Worm (Caenorhabditis elegans) whole organism, young adult: ENCODE results near the gene rpi-2.

Experiments
- B0336.3 ChIP-seq: fragments of 200-800 bp; sonication (Bioruptor generic); IDR thresholded peaks from 2 replicates; pipeline ENCODE4 v1.3.6; 2022; ENCODE audit warnings: missing genetic modification characterization, missing compliant biosample characterization
- D2030.7 ChIP-seq: fragments of 200-800 bp; sonication (Bioruptor generic); IDR thresholded peaks from 2 replicates; pipeline ENCODE4 v1.3.6; 2022; ENCODE audit warnings: missing genetic modification reagents, missing genetic modification characterization, missing compliant biosample characterization
- F33H1.4 ChIP-seq: fragments of 200-800 bp; sonication (Bioruptor generic); IDR thresholded peaks from 2 replicates; pipeline ENCODE4 v1.3.6; 2022; ENCODE audit warnings: missing genetic modification reagents, missing genetic modification characterization, missing compliant biosample characterization
- K12H6.12 ChIP-seq: fragments of 200-800 bp; sonication (Bioruptor generic); optimal IDR thresholded peaks from 2 replicates; lab custom pipeline; 2018; ENCODE audit warnings: mild to moderate bottlenecking, missing genetic modification characterization, missing compliant biosample characterization
- T26A5.8 ChIP-seq: sonication (generic microtip); optimal IDR thresholded peaks from 2 replicates; lab custom pipeline; 2016; ENCODE audit warnings: missing genetic modification characterization, missing compliant biosample characterization
- Y53F4B.3 ChIP-seq: fragments of 200-800 bp; sonication (Bioruptor generic); IDR thresholded peaks from 2 replicates; pipeline ENCODE4 v1.3.6; 2022; ENCODE audit warnings: missing genetic modification reagents, missing genetic modification characterization, missing compliant biosample characterization
- Y53G8AR.9 ChIP-seq: fragments of 200-800 bp; sonication (Bioruptor generic); conservative IDR thresholded peaks from 2 replicates; pipeline ENCODE4 v1.3.6; 2022; ENCODE audit warnings: missing genetic modification reagents, missing genetic modification characterization, missing compliant biosample characterization
- Y79H2A.3 ChIP-seq: fragments of 200-800 bp; sonication (Bioruptor generic); conservative IDR thresholded peaks from 2 replicates; pipeline ENCODE4 v1.3.6; 2022; ENCODE audit warnings: missing genetic modification reagents, missing genetic modification characterization, missing compliant biosample characterization
- Y95B8A.8 ChIP-seq: fragments of 200-800 bp; sonication (Bioruptor generic); IDR thresholded peaks from 2 replicates; pipeline ENCODE4 v1.3.6; 2022; ENCODE audit warnings: missing genetic modification reagents, missing genetic modification characterization, missing compliant biosample characterization
- athp-1 ChIP-seq: sonication (generic microtip); optimal IDR thresholded peaks from 2 replicates; lab custom pipeline; 2017; ENCODE audit warnings: mild to moderate bottlenecking, missing genetic modification characterization, missing compliant biosample characterization
- attf-3 ChIP-seq: fragments of 200-800 bp; sonication (Bioruptor generic); conservative IDR thresholded peaks from 2 replicates; pipeline ENCODE4 v1.3.6; 2022; ENCODE audit warnings: missing genetic modification reagents, missing genetic modification characterization, missing compliant biosample characterization
- attf-6 ChIP-seq: fragments of 200-800 bp; sonication (Bioruptor generic); IDR thresholded peaks from 2 replicates; pipeline ENCODE4 v1.3.6; 2022; ENCODE audit warnings: missing genetic modification reagents, missing genetic modification characterization, missing compliant biosample characterization
- ccch-3 ChIP-seq: fragments of 200-800 bp; sonication (Bioruptor generic); optimal IDR thresholded peaks from 2 replicates; lab custom pipeline; 2018; ENCODE audit warnings: mild to moderate bottlenecking, missing genetic modification characterization, missing compliant biosample characterization
- cebp-1 ChIP-seq, 2 experiments: fragments of 200-800 bp in 1 of 2; sonication (Bioruptor generic) in 1 of 2; sonication (generic microtip) in 1 of 2; IDR thresholded peaks in 1 of 2; optimal IDR thresholded peaks in 1 of 2; 2 replicates each; pipeline versions ENCODE4 v1.3.6 to Lab custom; 2017 to 2022; ENCODE audit warnings: missing compliant biosample characterization in 2 of 2, missing genetic modification characterization in 2 of 2, mild to moderate bottlenecking in 1 of 2, missing genetic modification reagents in 1 of 2, moderate library complexity in 1 of 2
- ceh-58 ChIP-seq: fragments of 200-800 bp; sonication (Bioruptor generic); IDR thresholded peaks from 2 replicates; pipeline ENCODE4 v1.3.6; 2022; ENCODE audit warnings: missing genetic modification characterization, missing compliant biosample characterization
- efl-1 ChIP-seq: fragments of 150-350 bp; optimal IDR thresholded peaks from 2 replicates; lab custom pipeline; 2014; ENCODE audit warnings: missing biosample characterization, missing genetic modification reagents, missing genetic modification characterization
- egl-18 ChIP-seq: fragments of 200-800 bp; sonication (Bioruptor generic); IDR thresholded peaks from 2 replicates; pipeline ENCODE4 v1.3.6; 2022; ENCODE audit warnings: missing genetic modification reagents, missing genetic modification characterization, missing compliant biosample characterization
- egrh-3 ChIP-seq: fragments of 200-800 bp; sonication (Bioruptor generic); IDR thresholded peaks from 2 replicates; pipeline ENCODE4 v1.3.6; 2022; ENCODE audit warnings: missing genetic modification reagents, missing genetic modification characterization, missing compliant biosample characterization
- ekl-4 ChIP-seq: fragments of 200-800 bp; sonication (Bioruptor generic); IDR thresholded peaks from 2 replicates; pipeline ENCODE4 v1.3.6; 2022; ENCODE audit warnings: missing genetic modification reagents, missing genetic modification characterization, missing compliant biosample characterization
- fkh-3 ChIP-seq: sonication (generic microtip); optimal IDR thresholded peaks from 2 replicates; lab custom pipeline; 2016; ENCODE audit warnings: mild to moderate bottlenecking, missing genetic modification characterization, missing compliant biosample characterization
- hsf-1 ChIP-seq: fragments of 200-800 bp; sonication (Bioruptor generic); IDR thresholded peaks from 2 replicates; pipeline ENCODE4 v1.3.6; 2022; ENCODE audit warnings: missing genetic modification reagents, missing genetic modification characterization, missing compliant biosample characterization
- lin-26 ChIP-seq: fragments of 200-800 bp; sonication (Bioruptor generic); IDR thresholded peaks from 2 replicates; pipeline ENCODE4 v1.3.6; 2022; ENCODE audit warnings: missing genetic modification reagents, missing genetic modification characterization, missing compliant biosample characterization
- lin-54 ChIP-seq: fragments of 200-800 bp; sonication (Bioruptor generic); optimal IDR thresholded peaks from 2 replicates; lab custom pipeline; 2018; ENCODE audit warnings: mild to moderate bottlenecking, missing genetic modification characterization, missing compliant biosample characterization
- madf-3 ChIP-seq: fragments of 200-800 bp; sonication (Bioruptor generic); IDR thresholded peaks from 2 replicates; pipeline ENCODE4 v1.3.6; 2022; ENCODE audit warnings: missing genetic modification reagents, missing genetic modification characterization, missing compliant biosample characterization
- madf-6 ChIP-seq: fragments of 200-800 bp; sonication (Bioruptor generic); IDR thresholded peaks from 2 replicates; pipeline ENCODE4 v1.3.6; 2022; ENCODE audit warnings: missing genetic modification reagents, missing genetic modification characterization, missing compliant biosample characterization
- madf-8 ChIP-seq: fragments of 200-800 bp; sonication (Bioruptor generic); conservative IDR thresholded peaks from 2 replicates; pipeline ENCODE4 v1.3.6; 2022; ENCODE audit warnings: missing genetic modification reagents, missing genetic modification characterization, missing compliant biosample characterization
- mcd-1 ChIP-seq: fragments of 200-800 bp; sonication (Bioruptor generic); IDR thresholded peaks from 2 replicates; pipeline ENCODE4 v1.3.6; 2022; ENCODE audit warnings: missing genetic modification reagents, missing genetic modification characterization, missing compliant biosample characterization
- nhr-80 ChIP-seq: sonication (generic microtip); optimal IDR thresholded peaks from 2 replicates; lab custom pipeline; 2016; ENCODE audit warnings: missing genetic modification characterization, missing compliant biosample characterization
- pbrm-1 ChIP-seq: fragments of 200-800 bp; sonication (Bioruptor generic); IDR thresholded peaks from 2 replicates; pipeline ENCODE4 v1.3.6; 2022; ENCODE audit warnings: missing genetic modification reagents, missing genetic modification characterization, missing compliant biosample characterization
- rcor-1 ChIP-seq: fragments of 200-800 bp; sonication (Bioruptor generic); IDR thresholded peaks from 2 replicates; pipeline ENCODE4 v1.3.6; 2022; ENCODE audit warnings: missing genetic modification reagents, missing genetic modification characterization, missing compliant biosample characterization
- rpc-1 ChIP-seq, 2 experiments: fragments of 150-350 bp in 1 of 2; sonication (generic microtip) in 1 of 2; optimal IDR thresholded peaks; 2 replicates each; lab custom pipeline; 2014 to 2018; ENCODE audit warnings: missing biosample characterization in 1 of 2, missing genetic modification characterization in 1 of 2, missing genetic modification reagents in 1 of 2, missing genotype in 1 of 2
- snpc-1.1 ChIP-seq: sonication (generic microtip); optimal IDR thresholded peaks from 2 replicates; lab custom pipeline; 2017; ENCODE audit warnings: missing genetic modification characterization, mild to moderate bottlenecking, missing compliant biosample characterization, antibody characterized with exemption, moderate library complexity, missing genotype, missing genetic modification reagents; ENCODE audit not compliant: insufficient read depth
- snpc-3.4 ChIP-seq: sonication (generic microtip); optimal IDR thresholded peaks from 2 replicates; lab custom pipeline; 2017; ENCODE audit warnings: missing genetic modification characterization, mild to moderate bottlenecking, missing compliant biosample characterization, antibody characterized with exemption, moderate library complexity, missing genotype, missing genetic modification reagents
- snpc-4 ChIP-seq, 5 experiments: fragments of 150-350 bp in 1 of 5; sonication (generic microtip) in 4 of 5; optimal IDR thresholded peaks; 2 replicates each; lab custom pipeline; 2014 to 2018; ENCODE audit warnings: missing genetic modification characterization in 5 of 5, missing biosample characterization in 3 of 5, antibody characterized with exemption in 2 of 5, mild to moderate bottlenecking in 2 of 5, missing compliant biosample characterization in 2 of 5, missing genotype in 2 of 5, moderate library complexity in 2 of 5, missing genetic modification reagents in 1 of 5
- somi-1 ChIP-seq: fragments of 200-800 bp; sonication (Bioruptor generic); optimal IDR thresholded peaks from 2 replicates; lab custom pipeline; 2018; ENCODE audit warnings: mild to moderate bottlenecking, missing genetic modification characterization, missing compliant biosample characterization
- sptf-2 ChIP-seq: fragments of 200-800 bp; sonication (Bioruptor generic); optimal IDR thresholded peaks from 2 replicates; lab custom pipeline; 2018; ENCODE audit warnings: mild to moderate bottlenecking, missing genetic modification characterization, missing compliant biosample characterization
- tbp1 ChIP-seq: fragments of 200-800 bp; sonication (Bioruptor generic); optimal IDR thresholded peaks from 2 replicates; lab custom pipeline; 2018; ENCODE audit warnings: mild to moderate bottlenecking, missing genetic modification characterization, missing compliant biosample characterization
- tbx-9 ChIP-seq: sonication (generic microtip); optimal IDR thresholded peaks from 2 replicates; lab custom pipeline; 2016; ENCODE audit warnings: borderline replicate concordance, missing genetic modification characterization, inconsistent platforms, missing compliant biosample characterization
- tlf-1 ChIP-seq: fragments of 200-800 bp; sonication (Bioruptor generic); optimal IDR thresholded peaks from 2 replicates; lab custom pipeline; 2018; ENCODE audit warnings: mild to moderate bottlenecking, missing genetic modification characterization, missing compliant biosample characterization
- xnd-1 ChIP-seq: sonication (generic microtip); optimal IDR thresholded peaks from 2 replicates; lab custom pipeline; 2016; ENCODE audit warnings: missing genotype, missing genetic modification reagents, missing genetic modification characterization, missing compliant biosample characterization
- zfh-2 ChIP-seq: fragments of 200-800 bp; sonication (Bioruptor generic); conservative IDR thresholded peaks from 2 replicates; pipeline ENCODE4 v1.3.6; 2022; ENCODE audit warnings: missing genetic modification reagents, missing genetic modification characterization, missing compliant biosample characterization
- ztf-18 ChIP-seq: sonication (generic microtip); optimal IDR thresholded peaks from 2 replicates; lab custom pipeline; 2016; ENCODE audit warnings: missing genotype, mild to moderate bottlenecking, missing genetic modification characterization, missing compliant biosample characterization
- ztf-25 ChIP-seq: fragments of 200-800 bp; sonication (Bioruptor generic); IDR thresholded peaks from 2 replicates; pipeline ENCODE4 v1.3.6; 2022; ENCODE audit warnings: missing genetic modification reagents, missing genetic modification characterization, missing compliant biosample characterization
- ztf-28 ChIP-seq: fragments of 200-800 bp; sonication (Bioruptor generic); IDR thresholded peaks from 2 replicates; pipeline ENCODE4 v1.3.6; 2022; ENCODE audit warnings: missing genetic modification reagents, missing genetic modification characterization, missing compliant biosample characterization

Gene rpi-2

DNA sequence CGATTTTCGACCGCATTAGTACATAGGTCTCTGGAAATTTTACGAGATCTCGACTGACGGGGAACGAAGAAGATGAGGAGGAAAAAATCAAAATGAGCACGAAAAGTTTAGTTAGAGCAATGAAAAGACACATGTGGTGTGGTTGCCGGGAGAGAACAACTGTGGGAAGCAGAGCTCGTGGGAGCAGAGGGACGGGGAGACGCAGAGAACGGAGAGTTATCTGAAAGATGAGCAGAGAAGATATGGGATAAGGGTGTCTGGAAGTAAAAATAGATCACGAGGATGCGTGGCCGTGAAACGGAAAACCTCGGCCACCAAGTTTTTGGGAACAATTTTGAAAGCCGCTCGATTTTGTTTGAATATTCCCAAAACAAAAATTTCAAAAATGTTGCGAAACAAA, 50.5 kb downstream of the rpi-2 start, which contains the start of gene Y41D4A.7:
TSS of gene Y41D4A.7 (minus strand) at position 18 of the 400 bp plus-strand sequence.
- TF ChIP-seq F33H1.4 (GFP tag; lab: Robert Waterston, UW) = no peak
- TF ChIP-seq lin-26 (GFP tag; lab: Robert Waterston, UW) = no peak
- TF ChIP-seq snpc-3.4 = no peak
- TF ChIP-seq zfh-2 (GFP tag; lab: Robert Waterston, UW) = 0 out of 2 replicates have a peak, but pooled peaks have one; percentile 39
- no peak for TF ChIP-seq ccch-3 (GFP tag; lab: Kevin White, UChicago)

DNA sequence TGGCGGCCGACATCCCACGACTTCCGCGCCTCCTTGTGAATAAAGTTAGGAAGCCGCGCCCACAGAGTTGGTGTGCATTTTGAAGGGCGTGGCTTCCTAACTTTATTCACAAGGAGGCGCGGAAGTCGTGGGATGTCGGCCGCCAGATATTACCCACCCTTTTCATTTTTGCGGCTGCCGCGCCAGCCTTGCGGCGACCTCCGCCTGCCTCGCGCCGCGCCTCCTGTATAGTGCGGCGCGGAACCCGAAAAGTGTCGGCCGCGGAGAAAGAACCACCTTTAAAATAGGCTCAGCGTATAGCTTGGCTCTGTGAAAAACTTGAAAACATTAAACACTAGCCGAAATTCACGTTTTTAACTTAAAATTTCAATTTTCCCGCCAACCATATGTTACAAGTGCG, 52.4 kb downstream of the rpi-2 start:
- TF ChIP-seq B0336.3 (GFP tag; lab: Robert Waterston, UW) = peak; percentile 54
- TF ChIP-seq attf-6 (GFP tag; lab: Robert Waterston, UW) = peak; percentile 90
- TF ChIP-seq hsf-1 (GFP tag; lab: Robert Waterston, UW) = peak; percentile 59
- peak; percentile 47 for TF ChIP-seq F33H1.4 (GFP tag; lab: Robert Waterston, UW)
- 0 out of 2 replicates have a peak, but pooled peaks have one; percentile 25 for TF ChIP-seq madf-3 (GFP tag; lab: Robert Waterston, UW)
- TF ChIP-seq ztf-28 (GFP tag; lab: Robert Waterston, UW) = 0 out of 2 replicates have a peak, but pooled peaks have one; percentile 14
- no peak for TF ChIP-seq attf-3 (GFP tag; lab: Robert Waterston, UW)
- no peak for TF ChIP-seq ztf-25 (GFP tag; lab: Robert Waterston, UW)
- peak; percentile 69 for TF ChIP-seq madf-6 (GFP tag; lab: Robert Waterston, UW)
- peak; percentile 13 for TF ChIP-seq ztf-18 (tag; lab: Kevin White, UChicago)
- no peak for TF ChIP-seq nhr-80 (tag; lab: Kevin White, UChicago)
- TF ChIP-seq snpc-4 (GFP tag; optimal IDR thresholded peaks at IDR 0.05; lab: Kevin White, UChicago) = peak; percentile 85
- peak; percentile 78 to 98 (median 92) for TF ChIP-seq snpc-4 (tag; optimal IDR thresholded peaks at IDR 0.05; lab: Kevin White, UChicago)
- no peak for TF ChIP-seq ceh-58 (GFP tag; lab: Robert Waterston, UW)
- peak; percentile 89 for TF ChIP-seq snpc-1.1 (tag; lab: Kevin White, UChicago)
- TF ChIP-seq D2030.7 (GFP tag; lab: Robert Waterston, UW) = peak; percentile 66; the same call in 1 of the 2 replicates
- no peak for TF ChIP-seq tbx-9 (tag; lab: Kevin White, UChicago)
- TF ChIP-seq lin-26 (GFP tag; lab: Robert Waterston, UW) = peak; percentile 78
- TF ChIP-seq ekl-4 (GFP tag; lab: Robert Waterston, UW) = peak; percentile 62; the same call in 1 of the 2 replicates
- peak; percentile 58 for TF ChIP-seq xnd-1 (tag; lab: Kevin White, UChicago)
- no peak for TF ChIP-seq K12H6.12 (tag; lab: Kevin White, UChicago)
- TF ChIP-seq fkh-3 (tag; lab: Kevin White, UChicago) = no peak
- TF ChIP-seq lin-54 = peak; percentile 56
- TF ChIP-seq rpc-1 (optimal IDR thresholded peaks at IDR 0.05; lab: Kevin White, UChicago) = no peak
- TF ChIP-seq rpc-1 (tag; optimal IDR thresholded peaks at IDR 0.05; lab: Kevin White, UChicago) = peak; percentile 7
- no peak for TF ChIP-seq Y53G8AR.9
- TF ChIP-seq madf-8 (GFP tag; lab: Robert Waterston, UW) = no peak
- TF ChIP-seq Y53F4B.3 (GFP tag; lab: Robert Waterston, UW) = no peak
- TF ChIP-seq T26A5.8 (tag; lab: Kevin White, UChicago) = no peak
- TF ChIP-seq egl-18 (GFP tag; lab: Robert Waterston, UW) = no peak
- peak; percentile 97 for TF ChIP-seq pbrm-1 (GFP tag; lab: Robert Waterston, UW)
- no peak for TF ChIP-seq cebp-1 (GFP tag; IDR thresholded peaks at IDR 0.05; lab: Robert Waterston, UW)
- no peak for TF ChIP-seq cebp-1 (tag; optimal IDR thresholded peaks at IDR 0.05; lab: Kevin White, UChicago)
- peak; percentile 38 for TF ChIP-seq efl-1 (GFP tag; lab: Kevin White, UChicago)
- TF ChIP-seq tbp1 (GFP tag; lab: Kevin White, UChicago) = peak; percentile 47
- no peak for TF ChIP-seq somi-1 (GFP tag; lab: Kevin White, UChicago)
- TF ChIP-seq tlf-1 (GFP tag; lab: Kevin White, UChicago) = peak; percentile 9
- no peak for TF ChIP-seq Y95B8A.8 (GFP tag; lab: Robert Waterston, UW)
- no peak for TF ChIP-seq athp-1 (tag; lab: Kevin White, UChicago)
- no peak for TF ChIP-seq Y79H2A.3 (GFP tag; lab: Robert Waterston, UW)
- TF ChIP-seq sptf-2 (GFP tag; lab: Kevin White, UChicago) = no peak
- TF ChIP-seq mcd-1 (GFP tag; lab: Robert Waterston, UW) = peak; percentile 82
- TF ChIP-seq rcor-1 (GFP tag; lab: Robert Waterston, UW) = peak; percentile 73
- peak; percentile 81 for TF ChIP-seq snpc-3.4
- peak; percentile 78 for TF ChIP-seq zfh-2 (GFP tag; lab: Robert Waterston, UW)
- peak; percentile 90 for TF ChIP-seq egrh-3
